Fruit fly (Drosophila melanogaster): ENCODE measurements around the gene CG14777.

DNA sequence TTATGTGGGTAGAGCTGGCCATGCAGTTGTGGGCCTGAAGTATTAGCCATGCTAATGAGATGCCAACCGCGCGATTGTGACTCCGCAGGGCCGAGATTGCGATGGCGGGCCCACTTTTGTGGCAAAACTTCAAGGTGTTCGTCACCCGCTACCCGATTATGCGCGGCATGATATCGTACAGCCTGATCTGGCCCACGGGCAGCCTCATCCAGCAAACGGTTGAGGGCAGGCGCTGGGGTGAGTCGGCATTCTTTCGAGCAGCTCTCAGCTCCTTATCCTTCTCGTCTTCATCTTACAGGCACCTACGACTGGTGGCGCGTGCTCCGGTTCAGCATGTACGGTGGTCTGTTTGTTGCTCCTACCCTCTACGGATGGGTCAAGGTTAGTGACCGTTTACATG, 3.8 kb downstream of the CG14777 start, which contains the start of gene CG32808:
- TF ChIP-seq CG8159 (tag; optimal IDR thresholded peaks at IDR 0.05): no peak
- no peak for TF ChIP-seq Snoo (tag; optimal IDR thresholded peaks at IDR 0.05)
- TF ChIP-seq CG15710 (tag; optimal IDR thresholded peaks at IDR 0.05): no peak

Measured in whole organism, pupa.